Fruit fly (Drosophila melanogaster) whole organism, embryonic: Measurements from ENCODE around the gene CG17230.

Source experiments
- Adf1 ChIP-seq: fragments of 200-800 bp; sonication (Bioruptor generic); IDR thresholded peaks from 2 replicates; pipeline ENCODE4 v1.3.6; 2022; ENCODE audit warnings: missing biosample characterization, missing genetic modification characterization
- Aef1 ChIP-seq: fragments of 200-800 bp; sonication (Bioruptor generic); IDR thresholded peaks from 3 replicates; pipeline ENCODE4 v1.3.6; 2022; ENCODE audit warnings: missing biosample characterization, missing genetic modification characterization
- Atf3 ChIP-seq: fragments of 200-800 bp; sonication (Bioruptor generic); optimal IDR thresholded peaks from 3 replicates; lab custom pipeline; 2016; ENCODE audit warnings: missing biosample characterization, missing genetic modification characterization
- Bgb ChIP-seq: fragments of 200-800 bp; sonication (Bioruptor generic); IDR thresholded peaks from 2 replicates; pipeline ENCODE4 v1.3.6; 2022; ENCODE audit warnings: missing biosample characterization, missing genetic modification characterization; ENCODE audit not compliant: partially characterized antibody
- BtbVII ChIP-seq: fragments of 200-800 bp; sonication (Bioruptor generic); optimal IDR thresholded peaks from 3 replicates; lab custom pipeline; 2017; ENCODE audit warnings: missing biosample characterization, mild to moderate bottlenecking, missing genetic modification characterization
- CG10209 ChIP-seq: fragments of 200-800 bp; sonication (Bioruptor generic); optimal IDR thresholded peaks from 3 replicates; lab custom pipeline; 2017; ENCODE audit warnings: missing biosample characterization, mild to moderate bottlenecking, missing genetic modification characterization, missing genetic modification reagents
- CG10321 ChIP-seq: fragments of 200-800 bp; sonication (Bioruptor generic); IDR thresholded peaks from 2 replicates; pipeline ENCODE4 v1.3.6; 2022; ENCODE audit warnings: missing biosample characterization, missing genetic modification characterization
- CG10543 ChIP-seq: fragments of 200-800 bp; sonication (Bioruptor generic); optimal IDR thresholded peaks from 3 replicates; lab custom pipeline; 2017; ENCODE audit warnings: missing biosample characterization, mild to moderate bottlenecking, missing genetic modification characterization, moderate library complexity
- CG10959 ChIP-seq: fragments of 200-800 bp; sonication (Bioruptor generic); IDR thresholded peaks from 2 replicates; pipeline ENCODE4 v1.3.6; 2022; ENCODE audit warnings: missing biosample characterization, missing genetic modification characterization
- CG10979 ChIP-seq: fragments of 200-800 bp; sonication (Bioruptor generic); optimal IDR thresholded peaks from 2 replicates; lab custom pipeline; 2018; ENCODE audit warnings: missing biosample characterization, mild to moderate bottlenecking, missing genetic modification characterization, moderate library complexity
- CG12219 ChIP-seq: fragments of 200-800 bp; sonication (Bioruptor generic); optimal IDR thresholded peaks from 3 replicates; lab custom pipeline; 2018; ENCODE audit warnings: missing biosample characterization, mild to moderate bottlenecking, missing genetic modification characterization
- CG1233 ChIP-seq: fragments of 200-800 bp; sonication (Bioruptor generic); optimal IDR thresholded peaks from 4 replicates; lab custom pipeline; 2018; ENCODE audit warnings: missing biosample characterization, mild to moderate bottlenecking, missing genetic modification characterization
- CG13624 ChIP-seq: fragments of 200-800 bp; sonication (Bioruptor generic); optimal IDR thresholded peaks from 2 replicates; lab custom pipeline; 2016; ENCODE audit warnings: missing biosample characterization, missing genetic modification characterization
- CG14667 ChIP-seq: fragments of 200-800 bp; sonication (Bioruptor generic); IDR thresholded peaks from 2 replicates; pipeline ENCODE4 v1.3.6; 2022; ENCODE audit warnings: missing biosample characterization, missing genetic modification characterization
- CG15269 ChIP-seq: fragments of 200-800 bp; sonication (Bioruptor generic); optimal IDR thresholded peaks from 2 replicates; lab custom pipeline; 2018; ENCODE audit warnings: missing biosample characterization, mild to moderate bottlenecking, missing genetic modification characterization, moderate library complexity
- CG17385 ChIP-seq: fragments of 200-800 bp; sonication (Bioruptor generic); optimal IDR thresholded peaks from 3 replicates; lab custom pipeline; 2018; ENCODE audit warnings: missing biosample characterization, mild to moderate bottlenecking, missing genetic modification characterization
- CG17912 ChIP-seq: fragments of 200-800 bp; sonication (Bioruptor generic); optimal IDR thresholded peaks from 2 replicates; lab custom pipeline; 2018; ENCODE audit warnings: missing biosample characterization, mild to moderate bottlenecking, missing genetic modification characterization
- CG2678 ChIP-seq: fragments of 200-800 bp; sonication (Bioruptor generic); optimal IDR thresholded peaks from 3 replicates; lab custom pipeline; 2019; ENCODE audit warnings: missing biosample characterization, mild to moderate bottlenecking, missing genetic modification characterization, moderate library complexity
- CG3281 ChIP-seq: fragments of 200-800 bp; sonication (Bioruptor generic); optimal IDR thresholded peaks from 3 replicates; lab custom pipeline; 2017; ENCODE audit warnings: missing biosample characterization, mild to moderate bottlenecking, missing genetic modification characterization
- CG3995 ChIP-seq: fragments of 200-800 bp; sonication (Bioruptor generic); optimal IDR thresholded peaks from 3 replicates; lab custom pipeline; 2016; ENCODE audit warnings: missing biosample characterization, missing genetic modification characterization
- CG4328 ChIP-seq: fragments of 200-800 bp; sonication (Bioruptor generic); optimal IDR thresholded peaks from 3 replicates; lab custom pipeline; 2017; ENCODE audit warnings: missing biosample characterization, missing genetic modification reagents, missing genetic modification characterization
- CG4617 ChIP-seq: fragments of 200-800 bp; sonication (Bioruptor generic); optimal IDR thresholded peaks from 3 replicates; lab custom pipeline; 2016; ENCODE audit warnings: missing biosample characterization, missing genetic modification characterization, borderline replicate concordance
- CG4820 ChIP-seq: fragments of 200-800 bp; sonication (Bioruptor generic); optimal IDR thresholded peaks from 3 replicates; lab custom pipeline; 2016; ENCODE audit warnings: missing biosample characterization, missing genetic modification characterization
- CG4854 ChIP-seq: fragments of 200-800 bp; sonication (Bioruptor generic); optimal IDR thresholded peaks from 2 replicates; lab custom pipeline; 2016; ENCODE audit warnings: missing biosample characterization, missing genetic modification characterization, inconsistent platforms
- CG8765 ChIP-seq: fragments of 200-800 bp; sonication (Bioruptor generic); IDR thresholded peaks from 2 replicates; pipeline ENCODE4 v1.3.6; 2022; ENCODE audit warnings: missing biosample characterization, missing genetic modification characterization
- CG9932 ChIP-seq: fragments of 200-800 bp; sonication (Bioruptor generic); IDR thresholded peaks from 2 replicates; pipeline ENCODE4 v1.3.6; 2022; ENCODE audit warnings: missing biosample characterization, missing genetic modification characterization
- CHES-1-like ChIP-seq: fragments of 200-800 bp; sonication (Bioruptor generic); optimal IDR thresholded peaks from 2 replicates; lab custom pipeline; 2016; ENCODE audit warnings: missing biosample characterization, missing genetic modification characterization
- CoRest ChIP-seq: fragments of 200-800 bp; sonication (Bioruptor generic); optimal IDR thresholded peaks from 3 replicates; lab custom pipeline; 2018; ENCODE audit warnings: missing biosample characterization, mild to moderate bottlenecking, missing genetic modification characterization, moderate library complexity
- MTF-1 ChIP-seq: fragments of 200-800 bp; sonication (Bioruptor generic); optimal IDR thresholded peaks from 2 replicates; lab custom pipeline; 2018; ENCODE audit warnings: missing biosample characterization, mild to moderate bottlenecking, missing genetic modification characterization, borderline replicate concordance
- NC2α ChIP-seq: fragments of 200-800 bp; sonication (Bioruptor generic); optimal IDR thresholded peaks from 2 replicates; lab custom pipeline; 2016; ENCODE audit warnings: missing biosample characterization, missing genetic modification characterization
- NFAT ChIP-seq: fragments of 200-800 bp; sonication (Bioruptor generic); IDR thresholded peaks from 2 replicates; pipeline ENCODE4 v1.3.6; 2022; ENCODE audit warnings: missing biosample characterization, missing genetic modification characterization
- Sin3A ChIP-seq: fragments of >200 bp; optimal IDR thresholded peaks from 2 replicates; lab custom pipeline; 2018
- Six4 ChIP-seq: fragments of 200-800 bp; sonication (Bioruptor generic); optimal IDR thresholded peaks from 2 replicates; lab custom pipeline; 2016; ENCODE audit warnings: missing biosample characterization, missing genetic modification characterization
- ac ChIP-seq: fragments of 200-800 bp; sonication (Bioruptor generic); optimal IDR thresholded peaks from 3 replicates; lab custom pipeline; 2017; ENCODE audit warnings: missing biosample characterization, mild to moderate bottlenecking, missing genetic modification characterization
- amos ChIP-seq: fragments of 200-800 bp; sonication (Bioruptor generic); IDR thresholded peaks from 2 replicates; pipeline ENCODE4 v1.3.6; 2022; ENCODE audit warnings: missing biosample characterization, missing genetic modification characterization; ENCODE audit not compliant: partially characterized antibody
- bsh ChIP-seq, 2 experiments: fragments of 200-800 bp; sonication (Bioruptor generic); optimal IDR thresholded peaks; 2 replicates each; lab custom pipeline; 2017 to 2018; ENCODE audit warnings: mild to moderate bottlenecking in 2 of 2, missing biosample characterization in 2 of 2, missing genetic modification characterization in 2 of 2, moderate library complexity in 1 of 2
- cg ChIP-seq: fragments of 200-800 bp; sonication (Bioruptor generic); optimal IDR thresholded peaks from 3 replicates; lab custom pipeline; 2019; ENCODE audit warnings: missing biosample characterization, mild to moderate bottlenecking, missing genetic modification characterization, moderate library complexity
- danr ChIP-seq: fragments of 200-800 bp; sonication (Bioruptor generic); IDR thresholded peaks from 2 replicates; pipeline ENCODE4 v1.3.6; 2022; ENCODE audit warnings: missing biosample characterization, missing genetic modification characterization
- grau ChIP-seq: fragments of 200-800 bp; optimal IDR thresholded peaks from 3 replicates; lab custom pipeline; 2019; ENCODE audit warnings: missing biosample characterization, mild to moderate bottlenecking, missing genetic modification characterization, moderate library complexity
- gsb-n ChIP-seq: fragments of 200-800 bp; sonication (Bioruptor generic); optimal IDR thresholded peaks from 3 replicates; lab custom pipeline; 2018; ENCODE audit warnings: missing biosample characterization, mild to moderate bottlenecking, missing genetic modification characterization
- hb ChIP-seq: fragments of 200-800 bp; sonication (Bioruptor generic); IDR thresholded peaks from 3 replicates; pipeline ENCODE4 v1.3.6; 2022; ENCODE audit warnings: missing biosample characterization, missing genetic modification characterization; ENCODE audit not compliant: partially characterized antibody
- nau ChIP-seq: fragments of 200-800 bp; sonication (Bioruptor generic); optimal IDR thresholded peaks from 3 replicates; lab custom pipeline; 2017; ENCODE audit warnings: missing biosample characterization, mild to moderate bottlenecking, missing genetic modification characterization, missing genetic modification reagents
- ranshi ChIP-seq: fragments of 200-800 bp; sonication (Bioruptor generic); IDR thresholded peaks from 2 replicates; pipeline ENCODE4 v1.3.6; 2022; ENCODE audit warnings: missing biosample characterization, missing genetic modification characterization
- shn ChIP-seq: fragments of 200-800 bp; sonication (Bioruptor generic); optimal IDR thresholded peaks from 3 replicates; lab custom pipeline; 2016; ENCODE audit warnings: missing biosample characterization, missing genetic modification characterization
- sqz ChIP-seq: fragments of 200-800 bp; sonication (Bioruptor generic); optimal IDR thresholded peaks from 3 replicates; lab custom pipeline; 2018; ENCODE audit warnings: missing biosample characterization, mild to moderate bottlenecking, missing genetic modification characterization
- tx ChIP-seq: fragments of 200-800 bp; sonication (Bioruptor generic); optimal IDR thresholded peaks from 2 replicates; lab custom pipeline; 2016; ENCODE audit warnings: missing biosample characterization, missing genetic modification characterization
- unpg ChIP-seq: fragments of 200-800 bp; sonication (Bioruptor generic); optimal IDR thresholded peaks from 3 replicates; lab custom pipeline; 2018; ENCODE audit warnings: missing biosample characterization, mild to moderate bottlenecking, missing genetic modification characterization, moderate library complexity
- zen ChIP-seq: fragments of 200-800 bp; sonication (Bioruptor generic); optimal IDR thresholded peaks from 3 replicates; lab custom pipeline; 2018; ENCODE audit warnings: missing biosample characterization, mild to moderate bottlenecking, missing genetic modification characterization, moderate library complexity
- zen2 ChIP-seq: fragments of 200-800 bp; sonication (Bioruptor generic); IDR thresholded peaks from 3 replicates; pipeline ENCODE4 v1.3.6; 2022; ENCODE audit warnings: missing biosample characterization, missing genetic modification characterization; ENCODE audit not compliant: partially characterized antibody

The CG17230 gene

DNA sequence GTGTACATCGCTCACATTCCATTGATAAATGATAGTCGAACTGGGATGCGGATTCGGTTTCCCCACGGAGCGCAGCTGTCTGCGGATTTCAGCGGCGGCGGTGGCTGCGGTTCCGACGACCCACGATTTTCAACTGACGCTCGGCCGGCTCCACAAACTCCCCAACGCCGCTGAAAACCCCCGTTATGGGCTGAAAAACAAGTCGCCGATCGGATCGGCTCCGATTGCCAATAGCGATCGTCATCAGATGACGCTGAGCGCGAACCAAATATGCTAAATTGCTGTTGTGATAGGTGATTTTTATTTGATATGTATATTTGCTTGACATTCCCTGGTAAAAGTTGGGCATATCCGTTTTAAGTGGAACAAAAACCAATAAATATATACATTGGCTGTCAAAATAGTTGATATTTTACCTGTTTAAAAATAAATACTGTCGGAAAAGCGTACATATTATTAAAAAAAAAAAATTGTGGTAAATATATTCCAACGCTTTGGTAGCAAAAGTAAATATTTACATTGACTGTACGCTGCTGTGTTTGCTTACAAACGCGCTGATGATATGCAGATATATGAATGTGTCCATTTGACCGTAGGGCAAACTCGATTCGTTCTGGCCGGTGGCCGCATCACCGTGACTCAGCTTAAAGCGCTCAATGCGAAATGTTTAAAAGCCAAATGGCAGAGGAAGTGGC lies 16.8 kb downstream of the CG17230 start (continued):
- no peak for TF ChIP-seq ac (GFP tag; lab: Kevin White, UChicago)
- TF ChIP-seq CG10321 = no peak
- TF ChIP-seq tx (GFP tag; lab: Kevin White, UChicago) = peak; percentile 36
- no peak for TF ChIP-seq CG4328 (GFP tag; lab: Kevin White, UChicago)
- TF ChIP-seq danr (GFP tag; lab: Robert Waterston, UW) = peak; percentile 64; the same call in 1 of the 2 replicates
- TF ChIP-seq NFAT (GFP tag; lab: Robert Waterston, UW) = peak; percentile 39; the same call in 1 of the 2 replicates
- no peak for TF ChIP-seq gsb-n (tag; lab: Kevin White, UChicago)
- TF ChIP-seq NC2α (GFP tag; lab: Kevin White, UChicago) = no peak
- TF ChIP-seq bsh (GFP tag; optimal IDR thresholded peaks at IDR 0.05; lab: Kevin White, UChicago) = no peak
- TF ChIP-seq BtbVII (GFP tag; lab: Kevin White, UChicago) = peak; percentile 22
- peak; percentile 58 for TF ChIP-seq CG3995
- peak; percentile 85 for TF ChIP-seq CG9932 (GFP tag; lab: Robert Waterston, UW)
- TF ChIP-seq Six4 (GFP tag; lab: Kevin White, UChicago) = no peak
- TF ChIP-seq CG10979 = no peak
- peak; percentile 74 for TF ChIP-seq CG3281
- peak; percentile 32 for TF ChIP-seq CHES-1-like (GFP tag; lab: Kevin White, UChicago)
- peak; percentile 15 for TF ChIP-seq shn
- no peak for TF ChIP-seq amos (GFP tag; lab: Robert Waterston, UW)
- no peak for TF ChIP-seq hb (GFP tag; lab: Robert Waterston, UW)
- TF ChIP-seq ranshi = peak; percentile 26; the same call in 1 of the 2 replicates
- peak; percentile 73 for TF ChIP-seq CG15269
- peak; percentile 13 for TF ChIP-seq CG17385 (GFP tag; lab: Kevin White, UChicago)
- no peak for TF ChIP-seq Sin3A
- no peak for TF ChIP-seq zen2 (GFP tag; lab: Robert Waterston, UW)
- TF ChIP-seq CG4617 (GFP tag; lab: Kevin White, UChicago) = no peak
- TF ChIP-seq Bgb (GFP tag; lab: Robert Waterston, UW) = no peak
- peak; percentile 68 for TF ChIP-seq unpg
- peak; percentile 67 for TF ChIP-seq grau (tag; lab: Kevin White, UChicago)
- no peak for TF ChIP-seq CG17912 (GFP tag; lab: Kevin White, UChicago)
- peak; percentile 80 for TF ChIP-seq CoRest (tag; lab: Kevin White, UChicago)
- 0 out of 2 replicates have a peak, but pooled peaks have one; percentile 25 for TF ChIP-seq Adf1 (GFP tag; lab: Robert Waterston, UW)
- TF ChIP-seq CG14667 (GFP tag; lab: Robert Waterston, UW) = peak; percentile 44
- TF ChIP-seq sqz (GFP tag; lab: Kevin White, UChicago) = no peak
- peak; percentile 74 for TF ChIP-seq CG2678 (tag; lab: Kevin White, UChicago)
- peak; percentile 19 for TF ChIP-seq CG10543 (GFP tag; lab: Kevin White, UChicago)
- TF ChIP-seq CG4820 (GFP tag; lab: Kevin White, UChicago) = peak; percentile 0
- TF ChIP-seq CG13624 = peak; percentile 59
- TF ChIP-seq CG4854 (GFP tag; lab: Kevin White, UChicago) = peak; percentile 30
- TF ChIP-seq Aef1 = peak; percentile 48; the same call in 1 of the 3 replicates
- peak; percentile 3 for TF ChIP-seq Atf3 (GFP tag; lab: Kevin White, UChicago)
- TF ChIP-seq CG1233 (GFP tag; lab: Kevin White, UChicago) = peak; percentile 41
- peak; percentile 64 for TF ChIP-seq CG10209 (GFP tag; lab: Kevin White, UChicago)
- TF ChIP-seq CG8765 = no peak
- no peak for TF ChIP-seq cg (GFP tag; lab: Kevin White, UChicago)
- TF ChIP-seq zen (tag; lab: Kevin White, UChicago) = no peak
- peak; percentile 29 for TF ChIP-seq CG12219
- TF ChIP-seq MTF-1 (GFP tag; lab: Kevin White, UChicago) = no peak
- no peak for TF ChIP-seq CG10959 (GFP tag; lab: Robert Waterston, UW)
- peak; percentile 31 for TF ChIP-seq nau (GFP tag; lab: Kevin White, UChicago)
